Worm (Caenorhabditis elegans) whole organism, young adult: ENCODE results near the gene imb-2.
A peak's percentile ranks its signal among the peaks of the same experiment; 100 is the strongest.

Source experiments
- B0035.1 ChIP-seq: sonication (generic microtip); optimal IDR thresholded peaks from 2 replicates; lab custom pipeline; 2016; ENCODE audit warnings: missing genetic modification characterization, mild to moderate bottlenecking, missing compliant biosample characterization, missing genotype, missing genetic modification reagents
- B0261.1 ChIP-seq: sonication (generic microtip); optimal IDR thresholded peaks from 2 replicates; lab custom pipeline; 2016; ENCODE audit warnings: mild to moderate bottlenecking, missing genetic modification characterization, moderate library complexity, missing compliant biosample characterization
- C17E4.6 ChIP-seq: fragments of 200-800 bp; sonication (Bioruptor generic); IDR thresholded peaks from 2 replicates; pipeline ENCODE4 v1.3.6; 2022; ENCODE audit warnings: missing genetic modification reagents, missing genetic modification characterization, missing compliant biosample characterization
- F10E7.11 ChIP-seq: sonication (generic microtip); optimal IDR thresholded peaks from 2 replicates; lab custom pipeline; 2017; ENCODE audit warnings: mild to moderate bottlenecking, missing genetic modification characterization, moderate library complexity, missing compliant biosample characterization
- F23B12.7 ChIP-seq: sonication (generic microtip); optimal IDR thresholded peaks from 2 replicates; lab custom pipeline; 2017; ENCODE audit warnings: missing genetic modification characterization, mild to moderate bottlenecking, missing compliant biosample characterization, antibody characterized with exemption, moderate library complexity; ENCODE audit not compliant: insufficient read depth
- F49E8.2 ChIP-seq: sonication (generic microtip); optimal IDR thresholded peaks from 3 replicates; lab custom pipeline; 2017; ENCODE audit warnings: missing genetic modification characterization, mild to moderate bottlenecking, missing compliant biosample characterization, antibody characterized with exemption, moderate library complexity; ENCODE audit not compliant: insufficient read depth
- F52B5.7 ChIP-seq: sonication (generic microtip); optimal IDR thresholded peaks from 2 replicates; lab custom pipeline; 2016; ENCODE audit warnings: mild to moderate bottlenecking, missing genetic modification characterization, missing compliant biosample characterization
- K11D2.4 ChIP-seq: fragments of 200-800 bp; sonication (Bioruptor generic); IDR thresholded peaks from 2 replicates; pipeline ENCODE4 v1.3.6; 2022; ENCODE audit warnings: missing genetic modification reagents, missing genetic modification characterization, missing compliant biosample characterization
- Y53F4B.3 ChIP-seq: fragments of 200-800 bp; sonication (Bioruptor generic); IDR thresholded peaks from 2 replicates; pipeline ENCODE4 v1.3.6; 2022; ENCODE audit warnings: missing genetic modification reagents, missing genetic modification characterization, missing compliant biosample characterization
- Y79H2A.3 ChIP-seq: fragments of 200-800 bp; sonication (Bioruptor generic); conservative IDR thresholded peaks from 2 replicates; pipeline ENCODE4 v1.3.6; 2022; ENCODE audit warnings: missing genetic modification reagents, missing genetic modification characterization, missing compliant biosample characterization
- Y95B8A.8 ChIP-seq: fragments of 200-800 bp; sonication (Bioruptor generic); IDR thresholded peaks from 2 replicates; pipeline ENCODE4 v1.3.6; 2022; ENCODE audit warnings: missing genetic modification reagents, missing genetic modification characterization, missing compliant biosample characterization
- ama-1 ChIP-seq, 3 experiments: fragments of 150-350 bp in 1 of 3; sonication (generic microtip) in 2 of 3; optimal IDR thresholded peaks; 2 replicates each; lab custom pipeline; 2014 to 2018; ENCODE audit warnings: missing biosample characterization in 2 of 3, missing genetic modification characterization in 2 of 3, missing genetic modification reagents in 2 of 3
- aptf-3 ChIP-seq: fragments of 200-800 bp; sonication (Bioruptor generic); IDR thresholded peaks from 2 replicates; pipeline ENCODE4 v1.3.6; 2022; ENCODE audit warnings: missing genetic modification characterization, missing compliant biosample characterization
- bed-2 ChIP-seq: fragments of 200-800 bp; sonication (Bioruptor generic); IDR thresholded peaks from 2 replicates; pipeline ENCODE4 v1.3.6; 2022; ENCODE audit warnings: missing genetic modification reagents, missing genetic modification characterization, missing compliant biosample characterization
- ceh-79 ChIP-seq: sonication (generic microtip); optimal IDR thresholded peaks from 2 replicates; lab custom pipeline; 2017; ENCODE audit warnings: mild to moderate bottlenecking, missing genetic modification characterization, missing compliant biosample characterization
- dpl-1 ChIP-seq: fragments of 150-350 bp; optimal IDR thresholded peaks from 2 replicates; lab custom pipeline; 2014; ENCODE audit warnings: missing biosample characterization, missing genetic modification reagents, missing genetic modification characterization
- egl-44 ChIP-seq: fragments of 200-800 bp; sonication (Bioruptor generic); IDR thresholded peaks from 2 replicates; pipeline ENCODE4 v1.3.6; 2022; ENCODE audit warnings: missing genetic modification reagents, missing genetic modification characterization, missing compliant biosample characterization
- fkh-3 ChIP-seq: sonication (generic microtip); optimal IDR thresholded peaks from 2 replicates; lab custom pipeline; 2016; ENCODE audit warnings: mild to moderate bottlenecking, missing genetic modification characterization, missing compliant biosample characterization
- him-1 ChIP-seq: sonication (generic microtip); optimal IDR thresholded peaks from 2 replicates; lab custom pipeline; 2016; ENCODE audit warnings: missing genotype, missing genetic modification reagents, missing genetic modification characterization, missing compliant biosample characterization
- hmg-1.2 ChIP-seq: fragments of 200-800 bp; sonication (Bioruptor generic); IDR thresholded peaks from 2 replicates; pipeline ENCODE4 v1.3.6; 2022; ENCODE audit warnings: missing genetic modification reagents, missing genetic modification characterization, missing compliant biosample characterization
- hmg-20 ChIP-seq: fragments of 200-800 bp; sonication (Bioruptor generic); IDR thresholded peaks from 2 replicates; pipeline ENCODE4 v1.3.6; 2022; ENCODE audit warnings: missing genetic modification reagents, missing genetic modification characterization, missing compliant biosample characterization
- hsf-1 ChIP-seq: fragments of 200-800 bp; sonication (Bioruptor generic); IDR thresholded peaks from 2 replicates; pipeline ENCODE4 v1.3.6; 2022; ENCODE audit warnings: missing genetic modification reagents, missing genetic modification characterization, missing compliant biosample characterization
- lag-1 ChIP-seq: fragments of 200-800 bp; sonication (Bioruptor generic); IDR thresholded peaks from 2 replicates; pipeline ENCODE4 v1.3.6; 2022; ENCODE audit warnings: missing genetic modification reagents, missing genetic modification characterization, missing compliant biosample characterization
- lin-26 ChIP-seq: fragments of 200-800 bp; sonication (Bioruptor generic); IDR thresholded peaks from 2 replicates; pipeline ENCODE4 v1.3.6; 2022; ENCODE audit warnings: missing genetic modification reagents, missing genetic modification characterization, missing compliant biosample characterization
- lin-40 ChIP-seq: sonication (generic microtip); optimal IDR thresholded peaks from 2 replicates; lab custom pipeline; 2016; ENCODE audit warnings: missing genetic modification characterization, mild to moderate bottlenecking, missing compliant biosample characterization, missing genotype, missing genetic modification reagents
- lir-1 ChIP-seq: fragments of 200-800 bp; sonication (Bioruptor generic); conservative IDR thresholded peaks from 2 replicates; pipeline ENCODE4 v1.3.6; 2022; ENCODE audit warnings: missing genetic modification reagents, missing genetic modification characterization, missing compliant biosample characterization
- madf-3 ChIP-seq: fragments of 200-800 bp; sonication (Bioruptor generic); IDR thresholded peaks from 2 replicates; pipeline ENCODE4 v1.3.6; 2022; ENCODE audit warnings: missing genetic modification reagents, missing genetic modification characterization, missing compliant biosample characterization
- madf-6 ChIP-seq: fragments of 200-800 bp; sonication (Bioruptor generic); IDR thresholded peaks from 2 replicates; pipeline ENCODE4 v1.3.6; 2022; ENCODE audit warnings: missing genetic modification reagents, missing genetic modification characterization, missing compliant biosample characterization
- mcd-1 ChIP-seq: fragments of 200-800 bp; sonication (Bioruptor generic); IDR thresholded peaks from 2 replicates; pipeline ENCODE4 v1.3.6; 2022; ENCODE audit warnings: missing genetic modification reagents, missing genetic modification characterization, missing compliant biosample characterization
- mxl-1 ChIP-seq: sonication (generic microtip); optimal IDR thresholded peaks from 2 replicates; lab custom pipeline; 2016; ENCODE audit warnings: missing genetic modification characterization, missing compliant biosample characterization
- nfya-1 ChIP-seq: sonication (generic microtip); optimal IDR thresholded peaks from 2 replicates; lab custom pipeline; 2017; ENCODE audit warnings: antibody characterized with exemption, missing compliant biosample characterization, missing genetic modification characterization, borderline replicate concordance; ENCODE audit not compliant: insufficient read depth
- nfya-2 ChIP-seq: fragments of 200-800 bp; sonication (Bioruptor generic); IDR thresholded peaks from 2 replicates; pipeline ENCODE4 v1.3.6; 2022; ENCODE audit warnings: missing genetic modification reagents, missing genetic modification characterization, missing compliant biosample characterization
- nfyb-1 ChIP-seq: fragments of 200-800 bp; sonication (Bioruptor generic); IDR thresholded peaks from 2 replicates; pipeline ENCODE4 v1.3.6; 2022; ENCODE audit warnings: missing genetic modification reagents, missing genetic modification characterization, missing compliant biosample characterization
- nhr-27 ChIP-seq: fragments of 200-800 bp; sonication (Bioruptor generic); optimal IDR thresholded peaks from 2 replicates; lab custom pipeline; 2018; ENCODE audit warnings: mild to moderate bottlenecking, missing genetic modification characterization, moderate library complexity, missing compliant biosample characterization
- nhr-90 ChIP-seq: sonication (generic microtip); optimal IDR thresholded peaks from 2 replicates; lab custom pipeline; 2016; ENCODE audit warnings: missing genotype, mild to moderate bottlenecking, missing genetic modification characterization, missing compliant biosample characterization
- rcor-1 ChIP-seq: fragments of 200-800 bp; sonication (Bioruptor generic); IDR thresholded peaks from 2 replicates; pipeline ENCODE4 v1.3.6; 2022; ENCODE audit warnings: missing genetic modification reagents, missing genetic modification characterization, missing compliant biosample characterization
- sdz-38 ChIP-seq: sonication (generic microtip); optimal IDR thresholded peaks from 2 replicates; lab custom pipeline; 2016; ENCODE audit warnings: missing genotype, missing genetic modification characterization, missing compliant biosample characterization
- snpc-3.4 ChIP-seq: sonication (generic microtip); optimal IDR thresholded peaks from 2 replicates; lab custom pipeline; 2017; ENCODE audit warnings: missing genetic modification characterization, mild to moderate bottlenecking, missing compliant biosample characterization, antibody characterized with exemption, moderate library complexity, missing genotype, missing genetic modification reagents
- sptf-2 ChIP-seq: fragments of 200-800 bp; sonication (Bioruptor generic); optimal IDR thresholded peaks from 2 replicates; lab custom pipeline; 2018; ENCODE audit warnings: mild to moderate bottlenecking, missing genetic modification characterization, missing compliant biosample characterization
- tlf-1 ChIP-seq: fragments of 200-800 bp; sonication (Bioruptor generic); optimal IDR thresholded peaks from 2 replicates; lab custom pipeline; 2018; ENCODE audit warnings: mild to moderate bottlenecking, missing genetic modification characterization, missing compliant biosample characterization
- unc-130 ChIP-seq: sonication (generic microtip); optimal IDR thresholded peaks from 2 replicates; lab custom pipeline; 2016; ENCODE audit warnings: missing genetic modification reagents, missing genetic modification characterization, missing compliant biosample characterization
- unc-62 ChIP-seq: fragments of 150-350 bp; optimal IDR thresholded peaks from 2 replicates; lab custom pipeline; 2014; ENCODE audit warnings: missing biosample characterization, missing genetic modification reagents, missing genetic modification characterization
- xnd-1 ChIP-seq: sonication (generic microtip); optimal IDR thresholded peaks from 2 replicates; lab custom pipeline; 2016; ENCODE audit warnings: missing genotype, missing genetic modification reagents, missing genetic modification characterization, missing compliant biosample characterization

Gene imb-2

ce11 chrII:14404741-14405488, 39.4 kb downstream of the imb-2 start (continued):
- TF ChIP-seq nfya-1 (tag; lab: Kevin White, UChicago) (no peak), bed-2 (GFP tag; lab: Robert Waterston, UW) (no peak), nhr-27 (tag; lab: Kevin White, UChicago) (no peak), lin-40 (tag; lab: Kevin White, UChicago) (peak; percentile 69), F52B5.7 (tag; lab: Kevin White, UChicago) (no peak), mxl-1 (tag; lab: Kevin White, UChicago) (no peak), aptf-3 (GFP tag; lab: Robert Waterston, UW) (no peak), hmg-1.2 (GFP tag; lab: Robert Waterston, UW) (peak; percentile 82), xnd-1 (tag; lab: Kevin White, UChicago) (no peak), madf-3 (no peak), F49E8.2 (tag; lab: Kevin White, UChicago) (no peak), nfya-2 (GFP tag; lab: Robert Waterston, UW) (no peak), Y95B8A.8 (no peak), F23B12.7 (tag; lab: Kevin White, UChicago) (peak; percentile 6), lag-1 (GFP tag; lab: Robert Waterston, UW) (no peak), dpl-1 (GFP tag; lab: Kevin White, UChicago) (no peak), snpc-3.4 (tag; lab: Kevin White, UChicago) (no peak), mcd-1 (GFP tag; lab: Robert Waterston, UW) (peak; percentile 64), Y79H2A.3 (GFP tag; lab: Robert Waterston, UW) (no peak), hsf-1 (peak; percentile 95), sptf-2 (no peak), sdz-38 (tag; lab: Kevin White, UChicago) (no peak), ama-1 (optimal IDR thresholded peaks at IDR 0.05; lab: Kevin White, UChicago) (no peak), ama-1 (GFP tag; optimal IDR thresholded peaks at IDR 0.05; lab: Kevin White, UChicago) (no peak), lin-26 (GFP tag; lab: Robert Waterston, UW) (no peak), B0261.1 (tag; lab: Kevin White, UChicago) (no peak), tlf-1 (GFP tag; lab: Kevin White, UChicago) (no peak), Y53F4B.3 (GFP tag; lab: Robert Waterston, UW) (no peak), rcor-1 (GFP tag; lab: Robert Waterston, UW) (no peak), madf-6 (GFP tag; lab: Robert Waterston, UW) (no peak), lir-1 (GFP tag; lab: Robert Waterston, UW) (no peak), K11D2.4 (GFP tag; lab: Robert Waterston, UW) (no peak), ceh-79 (tag; lab: Kevin White, UChicago) (no peak), him-1 (tag; lab: Kevin White, UChicago) (no peak), unc-130 (GFP tag; lab: Kevin White, UChicago) (no peak), F10E7.11 (tag; lab: Kevin White, UChicago) (no peak), unc-62 (no peak), hmg-20 (GFP tag; lab: Robert Waterston, UW) (no peak), C17E4.6 (GFP tag; lab: Robert Waterston, UW) (no peak), egl-44 (GFP tag; lab: Robert Waterston, UW) (no peak), fkh-3 (no peak), nfyb-1 (GFP tag; lab: Robert Waterston, UW) (0 out of 2 replicates have a peak, but pooled peaks have one; percentile 22), B0035.1 (tag; lab: Kevin White, UChicago) (no peak), nhr-90 (no peak)
